Fruit fly (Drosophila melanogaster): ENCODE measurements around the gene RpS27A.

The RpS27A gene

dm6 chr2L:10387869-10388726 lies 20.1 kb upstream of the RpS27A start, which contains the start of gene da (continued):
- TF ChIP-seq jing (GFP tag; optimal IDR thresholded peaks at IDR 0.05) = no peak
- TF ChIP-seq chn (GFP tag; optimal IDR thresholded peaks at IDR 0.05) = peak; percentile 46
- TF ChIP-seq CG16863 (GFP tag; optimal IDR thresholded peaks at IDR 0.05) = peak; percentile 57
- no peak for TF ChIP-seq fd64A (GFP tag; optimal IDR thresholded peaks at IDR 0.05)
- TF ChIP-seq CG17829 (tag; optimal IDR thresholded peaks at IDR 0.05) = peak; percentile 76
- TF ChIP-seq CG8281 (tag; optimal IDR thresholded peaks at IDR 0.05) = no peak
- TF ChIP-seq aop (GFP tag; IDR thresholded peaks at IDR 0.05) = no peak
- TF ChIP-seq knrl (GFP tag; IDR thresholded peaks at IDR 0.05; ENCODE audit: partially characterized antibody) = peak; percentile 50; the same call in 1 of the 3 replicates
- peak; percentile 49 for TF ChIP-seq CG4617 (GFP tag; optimal IDR thresholded peaks at IDR 0.05; ENCODE audit: borderline replicate concordance)
- TF ChIP-seq Mad (GFP tag; optimal IDR thresholded peaks at IDR 0.05) = peak; percentile 39
- TF ChIP-seq CG18262 (tag; optimal IDR thresholded peaks at IDR 0.05) = peak; percentile 58
- TF ChIP-seq CG9876 (GFP tag; optimal IDR thresholded peaks at IDR 0.05) = peak; percentile 19
- peak; percentile 26 for TF ChIP-seq pnt (GFP tag; optimal IDR thresholded peaks at IDR 0.05)
- peak; percentile 16 for TF ChIP-seq CG34376 (GFP tag; optimal IDR thresholded peaks at IDR 0.05)
- peak; percentile 36; the same call in 1 of the 2 replicates for TF ChIP-seq esg (GFP tag; conservative IDR thresholded peaks at IDR 0.05)
- TF ChIP-seq Sox100B (GFP tag; optimal IDR thresholded peaks at IDR 0.05) = peak; percentile 51
- TF ChIP-seq CG7745 (tag; optimal IDR thresholded peaks at IDR 0.05) = no peak
- TF ChIP-seq HLH4C (GFP tag; IDR thresholded peaks at IDR 0.05; ENCODE audit: partially characterized antibody) = peak; percentile 61; the same call in 2 of the 3 replicates
- peak; percentile 63 for TF ChIP-seq Hmr (GFP tag; optimal IDR thresholded peaks at IDR 0.05)
- peak; percentile 92 for TF ChIP-seq Med (GFP tag)
- no peak for TF ChIP-seq tio (GFP tag; optimal IDR thresholded peaks at IDR 0.05)
- TF ChIP-seq her (GFP tag; optimal IDR thresholded peaks at IDR 0.05) = peak; percentile 46
- TF ChIP-seq CG16779 (GFP tag; IDR thresholded peaks at IDR 0.05) = no peak
- peak; percentile 51 for TF ChIP-seq CG13123 (GFP tag; optimal IDR thresholded peaks at IDR 0.05)
- peak; percentile 18 for TF ChIP-seq CG33557 (GFP tag; optimal IDR thresholded peaks at IDR 0.05)
- TF ChIP-seq CG34224 (GFP tag; IDR thresholded peaks at IDR 0.05; ENCODE audit: partially characterized antibody) = peak; percentile 68
- TF ChIP-seq BEAF-32 (GFP tag; optimal IDR thresholded peaks at IDR 0.05) = peak; percentile 69
- no peak for TF ChIP-seq lbe (GFP tag; optimal IDR thresholded peaks at IDR 0.05)
- no peak for TF ChIP-seq C15 (GFP tag; IDR thresholded peaks at IDR 0.05)
- TF ChIP-seq sima (GFP tag; optimal IDR thresholded peaks at IDR 0.05) = no peak
- TF ChIP-seq Aef1 (GFP tag; IDR thresholded peaks at IDR 0.05) = peak; percentile 52; the same call in 2 of the 3 replicates
- peak; percentile 62 for TF ChIP-seq tin (GFP tag; optimal IDR thresholded peaks at IDR 0.05)
- TF ChIP-seq Tbp (GFP tag; optimal IDR thresholded peaks at IDR 0.05) = no peak
- no peak for TF ChIP-seq Stat92E (GFP tag; optimal IDR thresholded peaks at IDR 0.05)
- TF ChIP-seq NK7.1 (GFP tag; optimal IDR thresholded peaks at IDR 0.05) = no peak
- TF ChIP-seq CG7357 (GFP tag; IDR thresholded peaks at IDR 0.05) = peak; percentile 97
- TF ChIP-seq Hmx (GFP tag; optimal IDR thresholded peaks at IDR 0.05) = peak; percentile 49
- TF ChIP-seq Optix (GFP tag; IDR thresholded peaks at IDR 0.05) = no peak
- no peak for TF ChIP-seq Blimp-1 (GFP tag; optimal IDR thresholded peaks at IDR 0.05)
- TF ChIP-seq Kr (GFP tag; optimal IDR thresholded peaks at IDR 0.05) = no peak
- no peak for TF ChIP-seq CG12299 (tag; optimal IDR thresholded peaks at IDR 0.05)
- TF ChIP-seq pfk (GFP tag; optimal IDR thresholded peaks at IDR 0.05) = peak; percentile 86
- TF ChIP-seq Hr39 (optimal IDR thresholded peaks at IDR 0.05) = no peak
- TF ChIP-seq CG2116 (GFP tag; optimal IDR thresholded peaks at IDR 0.05) = peak; percentile 99
- TF ChIP-seq ssp (GFP tag; IDR thresholded peaks at IDR 0.05) = peak; percentile 98
- TF ChIP-seq stwl (tag; optimal IDR thresholded peaks at IDR 0.05) = peak; percentile 65
- TF ChIP-seq org-1 (GFP tag; optimal IDR thresholded peaks at IDR 0.05) = no peak
- peak; percentile 23 for TF ChIP-seq Asciz (GFP tag; optimal IDR thresholded peaks at IDR 0.05)
- TF ChIP-seq grau (tag; optimal IDR thresholded peaks at IDR 0.05) = peak; percentile 69
